Worm (Caenorhabditis elegans) whole organism, L1 larva: Measurements from ENCODE around the gene R02F11.2.
A peak's percentile ranks its signal among the peaks of the same experiment; 100 is the strongest.

Experiments used
- ama-1 ChIP-seq: fragments of 150-350 bp; optimal IDR thresholded peaks from 2 replicates; lab custom pipeline; 2014
- dsc-1 ChIP-seq: sonication (generic microtip); optimal IDR thresholded peaks from 2 replicates; lab custom pipeline; 2016; ENCODE audit warnings: mild to moderate bottlenecking, missing genetic modification characterization, missing compliant biosample characterization
- elt-3 ChIP-seq, 6 experiments: fragments of 150-350 bp in 1 of 6; sonication (generic microtip); optimal IDR thresholded peaks; 2 replicates each; lab custom pipeline; 2017 to 2018; ENCODE audit warnings: missing biosample characterization in 6 of 6, missing genetic modification characterization in 6 of 6, inconsistent platforms in 1 of 6
- lin-15B ChIP-seq: fragments of 150-350 bp; sonication (generic microtip); optimal IDR thresholded peaks from 3 replicates; lab custom pipeline; 2014; ENCODE audit warnings: missing biosample characterization, missing genetic modification characterization
- lin-39 ChIP-seq: fragments of 150-350 bp; optimal IDR thresholded peaks from 2 replicates; lab custom pipeline; 2014; ENCODE audit warnings: missing biosample characterization, missing genetic modification reagents, missing genetic modification characterization
- pqm-1 ChIP-seq: sonication (generic microtip); optimal IDR thresholded peaks from 3 replicates; lab custom pipeline; 2017; ENCODE audit warnings: missing biosample characterization, missing genetic modification characterization
- sptf-1 ChIP-seq: fragments of 150-350 bp; optimal IDR thresholded peaks from 2 replicates; lab custom pipeline; 2014; ENCODE audit warnings: missing biosample characterization, missing genetic modification characterization
- unc-86 ChIP-seq: sonication (generic microtip); optimal IDR thresholded peaks from 2 replicates; lab custom pipeline; 2016; ENCODE audit warnings: missing genetic modification characterization, missing compliant biosample characterization

- TF ChIP-seq elt-3 (tag; optimal IDR thresholded peaks at IDR 0.05; lab: Kevin White, UChicago) (peak in 2 of 6 experiments; percentile 23 to 82), sptf-1 (tag; lab: Kevin White, UChicago) (no peak), unc-86 (tag; lab: Kevin White, UChicago) (peak; percentile 67), lin-39 (tag; lab: Kevin White, UChicago) (peak; percentile 20), pqm-1 (no peak), lin-15B (tag; lab: Kevin White, UChicago) (peak; percentile 78), ama-1 (lab: Kevin White, UChicago) (peak; percentile 19), dsc-1 (tag; lab: Kevin White, UChicago) (peak; percentile 42)
These were observed 32.4 kb downstream of the R02F11.2 start, which contains the start of the genes hsp-6 and C37H5.5 for ce11 chrV:4826710-4827380.
